Fruit fly (Drosophila melanogaster): Measurements from ENCODE around the gene CG33654.

CG33654 gene

DNA sequence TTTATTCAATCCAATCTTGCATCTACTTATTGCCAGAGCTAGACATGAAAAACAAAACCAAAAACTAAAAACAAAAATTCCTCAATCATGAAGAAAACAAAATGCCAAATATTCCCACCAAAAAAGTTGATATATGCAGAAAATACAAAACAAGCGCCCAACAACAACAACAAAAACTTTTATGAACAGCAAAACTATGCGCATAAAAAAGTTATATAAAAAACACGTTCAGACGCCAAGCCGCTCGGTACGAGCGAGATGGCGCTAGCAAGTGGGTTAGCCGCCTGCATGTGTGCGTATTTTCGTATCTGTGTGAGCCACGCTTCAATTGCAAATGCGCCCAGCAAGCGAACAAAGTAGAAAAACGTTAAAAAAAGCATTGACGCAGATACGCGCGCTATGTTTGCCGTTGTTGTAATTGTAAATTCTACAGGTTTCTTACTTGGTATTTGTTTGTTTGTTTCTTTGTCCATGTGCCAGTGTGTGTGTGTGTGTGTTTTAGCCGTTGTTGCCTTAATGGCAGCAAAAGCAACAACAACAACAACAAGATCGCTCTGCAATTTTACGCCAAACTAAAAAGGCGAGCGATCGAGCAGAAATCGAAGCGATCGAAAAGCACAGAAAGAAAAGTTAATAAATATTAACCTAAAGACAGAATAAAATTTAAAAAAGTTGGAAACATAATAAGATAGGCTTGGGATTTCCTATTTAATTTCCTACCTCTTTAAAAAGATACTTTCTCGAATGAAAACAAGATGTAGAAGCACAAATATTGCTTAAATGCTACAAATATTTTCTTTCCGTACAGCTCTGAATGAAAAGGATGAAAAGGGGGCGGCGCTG lies 10.6 kb upstream of the CG33654 start (continued):
- TF ChIP-seq spab (GFP tag; optimal IDR thresholded peaks at IDR 0.05) (peak; percentile 66), OdsH (GFP tag; optimal IDR thresholded peaks at IDR 0.05) (peak; percentile 72), cyc (GFP tag; optimal IDR thresholded peaks at IDR 0.05) (no peak), esn (GFP tag; optimal IDR thresholded peaks at IDR 0.05) (peak; percentile 9), fd85E (GFP tag; optimal IDR thresholded peaks at IDR 0.05) (no peak), Lpt (GFP tag; optimal IDR thresholded peaks at IDR 0.05) (peak; percentile 60)

DNA sequence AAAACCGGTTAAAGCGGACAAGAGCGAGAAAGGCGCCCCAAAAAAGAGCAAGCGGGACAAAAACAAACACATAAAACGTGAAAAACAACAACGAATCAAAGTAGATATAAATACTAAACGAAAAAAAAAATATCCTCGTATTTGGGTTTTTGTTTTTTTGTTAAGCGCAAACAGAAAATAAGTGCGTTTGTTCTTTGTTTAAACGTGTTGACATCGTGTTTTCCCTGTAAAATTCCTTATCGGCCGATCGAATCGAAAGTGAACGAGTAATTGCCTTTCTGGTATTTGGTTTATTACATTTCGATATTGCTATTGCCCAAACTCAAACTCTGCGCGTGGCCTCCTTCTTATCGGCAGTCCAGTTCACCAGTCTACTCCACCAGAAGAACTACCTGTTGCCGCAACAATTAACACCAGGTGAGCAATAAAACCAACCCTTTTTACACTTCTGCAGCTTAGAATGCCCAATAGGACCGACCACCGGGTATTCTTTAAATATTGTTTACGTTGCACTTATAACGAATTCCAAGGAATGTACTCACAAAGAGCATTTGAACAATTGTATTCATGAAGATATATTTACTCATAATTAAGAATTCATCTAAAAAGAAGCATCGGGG lies 8.9 kb upstream of the CG33654 start:
- TF ChIP-seq fkh (GFP tag; optimal IDR thresholded peaks at IDR 0.05): peak; percentile 17
- TF ChIP-seq Eip75B (GFP tag; optimal IDR thresholded peaks at IDR 0.05): no peak
- TF ChIP-seq Blimp-1 (GFP tag; optimal IDR thresholded peaks at IDR 0.05): peak; percentile 11

dm6 chr3R:9590952-9591532 lies 8.0 kb upstream of the CG33654 start, which contains the start of the genes bocks and CG8312:
Gene bocks, minus strand, starts transcription at chr3R:9591002.
Gene CG8312, plus strand, starts transcription at chr3R:9591309.
- TF ChIP-seq salr (GFP tag; optimal IDR thresholded peaks at IDR 0.05) (no peak), fkh (GFP tag; optimal IDR thresholded peaks at IDR 0.05) (peak; percentile 66), Sox14 (GFP tag; optimal IDR thresholded peaks at IDR 0.05) (peak; percentile 53), fd85E (GFP tag; optimal IDR thresholded peaks at IDR 0.05) (no peak), Ets96B (tag; optimal IDR thresholded peaks at IDR 0.05) (no peak), pdm3 (GFP tag; optimal IDR thresholded peaks at IDR 0.05) (peak; percentile 35), Blimp-1 (GFP tag; optimal IDR thresholded peaks at IDR 0.05) (no peak), CG10669 (GFP tag; optimal IDR thresholded peaks at IDR 0.05) (no peak), CG3032 (tag; optimal IDR thresholded peaks at IDR 0.05) (no peak), net (GFP tag; optimal IDR thresholded peaks at IDR 0.05) (peak; percentile 10), CG6276 (GFP tag; optimal IDR thresholded peaks at IDR 0.05) (no peak), CG11294 (GFP tag; IDR thresholded peaks at IDR 0.05) (no peak), Ets21C (GFP tag; optimal IDR thresholded peaks at IDR 0.05) (no peak), CG16779 (tag; optimal IDR thresholded peaks at IDR 0.05) (no peak), CG31627 (GFP tag; optimal IDR thresholded peaks at IDR 0.05) (peak; percentile 52), CG11762 (GFP tag; optimal IDR thresholded peaks at IDR 0.05; ENCODE audit: insufficient read depth) (no peak), Eip78C (GFP tag) (no peak), CG6163 (GFP tag; IDR thresholded peaks at IDR 0.05) (no peak), lz (GFP tag; optimal IDR thresholded peaks at IDR 0.05) (peak; percentile 30), CG32006 (GFP tag; optimal IDR thresholded peaks at IDR 0.05) (no peak), CG6808 (GFP tag; optimal IDR thresholded peaks at IDR 0.05) (no peak), CG8119 (GFP tag; IDR thresholded peaks at IDR 0.05) (no peak), vri (GFP tag; optimal IDR thresholded peaks at IDR 0.05) (peak; percentile 34), Hr39 (GFP tag; optimal IDR thresholded peaks at IDR 0.05) (peak; percentile 17), dac (GFP tag; optimal IDR thresholded peaks at IDR 0.05) (no peak), CG7368 (GFP tag; optimal IDR thresholded peaks at IDR 0.05) (no peak), CG6792 (GFP tag; optimal IDR thresholded peaks at IDR 0.05) (peak; percentile 16), Gug (GFP tag; IDR thresholded peaks at IDR 0.05) (no peak), ss (GFP tag; optimal IDR thresholded peaks at IDR 0.05) (peak in 1 of 2 experiments; percentile 14), topi (GFP tag; optimal IDR thresholded peaks at IDR 0.05) (peak; percentile 44), acj6 (GFP tag; optimal IDR thresholded peaks at IDR 0.05) (no peak), Met (GFP tag; optimal IDR thresholded peaks at IDR 0.05) (no peak), cyc (GFP tag; optimal IDR thresholded peaks at IDR 0.05) (peak; percentile 12), CG8632 (GFP tag; optimal IDR thresholded peaks at IDR 0.05) (no peak), CG9139 (GFP tag; optimal IDR thresholded peaks at IDR 0.05) (no peak), CG34406 (GFP tag; optimal IDR thresholded peaks at IDR 0.05) (no peak), CG10631 (GFP tag; optimal IDR thresholded peaks at IDR 0.05) (peak; percentile 24), achi (GFP tag; optimal IDR thresholded peaks at IDR 0.05) (no peak), Hr38 (GFP tag; optimal IDR thresholded peaks at IDR 0.05) (no peak), CG1621 (tag; optimal IDR thresholded peaks at IDR 0.05) (no peak)

Data from whole organism, prepupa.